Fruit fly (Drosophila melanogaster): ENCODE measurements around the gene mmy.
A peak's percentile ranks its signal among the peaks of the same experiment; 100 is the strongest.

The mmy gene

DNA sequence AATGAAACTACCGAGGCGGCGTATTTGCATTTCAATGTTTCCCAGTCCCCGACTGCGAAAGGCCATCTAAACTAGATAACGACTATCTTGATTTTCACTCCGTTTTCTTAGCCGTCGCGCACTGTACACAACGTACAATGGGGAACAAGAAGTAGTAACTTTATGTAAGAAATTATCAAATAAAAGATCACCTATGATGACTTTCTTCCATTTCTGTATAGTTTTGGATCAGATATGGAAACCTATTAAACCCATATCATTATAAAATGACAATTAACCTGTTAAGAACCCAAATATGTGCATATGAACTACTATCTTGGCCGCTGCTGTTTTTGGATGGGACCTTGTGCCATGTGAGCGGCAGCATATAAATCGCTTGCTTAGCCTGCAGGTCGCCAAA, 9.4 kb downstream of the mmy start:
- TF ChIP-seq pad (GFP tag; optimal IDR thresholded peaks at IDR 0.05) (no peak), cnc (optimal IDR thresholded peaks at IDR 0.05) (no peak), tj (GFP tag; optimal IDR thresholded peaks at IDR 0.05) (no peak), CG7101 (tag; optimal IDR thresholded peaks at IDR 0.05) (no peak), CG1620 (GFP tag; optimal IDR thresholded peaks at IDR 0.05) (no peak), toe (GFP tag; optimal IDR thresholded peaks at IDR 0.05) (no peak), CG14711 (tag; optimal IDR thresholded peaks at IDR 0.05) (no peak)

DNA sequence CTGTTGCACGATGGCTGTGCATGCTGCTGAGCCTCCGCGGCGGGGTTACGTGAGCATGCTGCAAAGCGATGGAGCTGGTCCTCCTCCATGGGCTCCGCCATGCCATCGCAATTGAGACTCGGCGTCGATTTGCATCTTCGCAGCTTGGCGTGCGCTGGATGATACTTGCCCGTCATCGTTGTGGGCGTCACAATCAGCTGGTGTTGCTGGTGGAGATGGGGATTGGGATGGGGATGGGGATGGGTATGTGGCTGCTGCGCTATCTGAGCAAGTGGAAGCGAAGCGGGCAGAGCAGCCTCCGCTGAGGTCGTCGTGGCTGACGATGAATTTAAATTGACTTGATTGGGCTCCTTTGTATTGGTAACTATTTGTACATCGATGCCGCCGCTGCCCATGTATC, 10.3 kb downstream of the mmy start:
- no peak for TF ChIP-seq Crg-1 (GFP tag; optimal IDR thresholded peaks at IDR 0.05)
- no peak for TF ChIP-seq CG1620 (GFP tag; optimal IDR thresholded peaks at IDR 0.05)
- no peak for TF ChIP-seq cnc (optimal IDR thresholded peaks at IDR 0.05)
- TF ChIP-seq Mnt (GFP tag; optimal IDR thresholded peaks at IDR 0.05), result no peak
- TF ChIP-seq CG33017 (tag; optimal IDR thresholded peaks at IDR 0.05), result no peak
- TF ChIP-seq CG7101 (tag; optimal IDR thresholded peaks at IDR 0.05), result no peak
- TF ChIP-seq Clk (GFP tag; optimal IDR thresholded peaks at IDR 0.05), result no peak
- no peak for TF ChIP-seq Hr96 (GFP tag; optimal IDR thresholded peaks at IDR 0.05)
- no peak for TF ChIP-seq CG14711 (tag; optimal IDR thresholded peaks at IDR 0.05)
- no peak for TF ChIP-seq tj (GFP tag; optimal IDR thresholded peaks at IDR 0.05)
- TF ChIP-seq bab1 (GFP tag; optimal IDR thresholded peaks at IDR 0.05), result no peak
- no peak for TF ChIP-seq CG11617 (GFP tag; optimal IDR thresholded peaks at IDR 0.05)
- TF ChIP-seq toe (GFP tag; optimal IDR thresholded peaks at IDR 0.05), result no peak
- TF ChIP-seq ovo (GFP tag; optimal IDR thresholded peaks at IDR 0.05), result no peak
- TF ChIP-seq CG7045 (GFP tag; optimal IDR thresholded peaks at IDR 0.05), result no peak
- no peak for TF ChIP-seq pad (GFP tag; optimal IDR thresholded peaks at IDR 0.05)
- no peak for TF ChIP-seq CG12768 (GFP tag; optimal IDR thresholded peaks at IDR 0.05)
- TF ChIP-seq kay (GFP tag; ENCODE audit: borderline replicate concordance), result no peak
- TF ChIP-seq CG5204 (GFP tag; optimal IDR thresholded peaks at IDR 0.05), result no peak

DNA sequence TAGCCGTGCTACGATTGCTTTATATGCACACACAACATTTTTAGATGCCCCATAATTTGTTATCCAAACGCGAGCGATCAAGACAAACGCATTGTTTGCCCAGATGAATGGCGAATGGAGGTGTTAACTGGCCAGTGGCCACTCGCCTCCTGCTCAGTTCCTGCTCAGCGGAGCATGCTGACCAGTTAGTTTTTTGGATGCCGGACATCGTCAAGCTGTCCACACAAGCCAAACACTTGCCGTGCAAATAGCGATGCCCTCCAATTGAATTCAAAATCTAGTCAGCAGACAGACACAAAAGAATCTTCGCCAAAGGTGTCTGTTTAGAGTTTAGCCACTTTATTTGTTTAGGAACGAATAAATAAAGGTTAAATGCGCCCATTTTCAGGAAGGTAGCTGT, 11.4 kb downstream of the mmy start:
- TF ChIP-seq CG5204 (GFP tag; optimal IDR thresholded peaks at IDR 0.05) (no peak), CG11617 (GFP tag; optimal IDR thresholded peaks at IDR 0.05) (no peak), tj (GFP tag; optimal IDR thresholded peaks at IDR 0.05) (no peak), ovo (GFP tag; optimal IDR thresholded peaks at IDR 0.05) (no peak), cnc (optimal IDR thresholded peaks at IDR 0.05) (no peak), cic (GFP tag; optimal IDR thresholded peaks at IDR 0.05) (no peak), CG7045 (GFP tag; optimal IDR thresholded peaks at IDR 0.05) (no peak), Hr96 (GFP tag; optimal IDR thresholded peaks at IDR 0.05) (no peak), CG33017 (tag; optimal IDR thresholded peaks at IDR 0.05) (no peak)

DNA sequence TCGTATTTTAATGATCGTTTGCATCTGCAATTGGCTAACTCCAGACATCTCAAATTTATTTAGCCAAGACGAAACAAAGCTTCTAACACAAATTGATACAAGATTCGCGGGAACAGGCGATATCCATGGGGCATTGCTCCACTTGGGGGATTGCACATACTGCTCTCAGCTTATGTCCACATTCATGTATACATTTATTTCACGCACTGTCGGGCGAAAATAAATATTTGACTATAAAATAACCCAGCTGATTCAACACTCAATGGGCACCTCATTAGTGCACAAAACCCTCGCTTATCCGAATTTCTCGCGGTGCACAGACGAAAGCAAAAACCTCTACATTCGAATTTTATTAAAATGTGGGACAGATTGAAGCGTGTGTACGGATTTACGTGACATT, 12.2 kb downstream of the mmy start:
- no peak for TF ChIP-seq Hr96 (GFP tag; optimal IDR thresholded peaks at IDR 0.05)
- TF ChIP-seq kay (GFP tag; ENCODE audit: borderline replicate concordance), result peak; percentile 38

DNA sequence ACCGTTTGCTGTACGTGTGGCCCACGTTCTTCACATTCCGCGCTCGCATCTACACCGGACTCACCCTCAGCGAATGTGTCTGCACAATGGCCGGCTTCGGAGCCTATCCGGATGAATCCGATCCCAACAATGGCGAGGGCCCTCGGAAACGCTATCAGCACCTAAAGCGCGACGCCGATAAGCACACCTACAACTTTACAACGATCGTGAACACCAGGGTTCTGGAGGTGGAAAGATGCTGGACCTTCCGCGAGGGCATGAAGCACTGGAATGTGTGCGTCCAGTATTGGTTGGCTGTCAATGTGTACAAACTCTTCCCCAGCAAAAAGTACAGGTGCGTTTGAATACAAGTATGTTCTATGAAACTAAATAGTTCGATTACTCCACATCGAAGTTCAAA, 16.1 kb downstream of the mmy start:
- TF ChIP-seq Mnt (GFP tag; optimal IDR thresholded peaks at IDR 0.05) (peak; percentile 2), CG14711 (tag; optimal IDR thresholded peaks at IDR 0.05) (no peak)

DNA sequence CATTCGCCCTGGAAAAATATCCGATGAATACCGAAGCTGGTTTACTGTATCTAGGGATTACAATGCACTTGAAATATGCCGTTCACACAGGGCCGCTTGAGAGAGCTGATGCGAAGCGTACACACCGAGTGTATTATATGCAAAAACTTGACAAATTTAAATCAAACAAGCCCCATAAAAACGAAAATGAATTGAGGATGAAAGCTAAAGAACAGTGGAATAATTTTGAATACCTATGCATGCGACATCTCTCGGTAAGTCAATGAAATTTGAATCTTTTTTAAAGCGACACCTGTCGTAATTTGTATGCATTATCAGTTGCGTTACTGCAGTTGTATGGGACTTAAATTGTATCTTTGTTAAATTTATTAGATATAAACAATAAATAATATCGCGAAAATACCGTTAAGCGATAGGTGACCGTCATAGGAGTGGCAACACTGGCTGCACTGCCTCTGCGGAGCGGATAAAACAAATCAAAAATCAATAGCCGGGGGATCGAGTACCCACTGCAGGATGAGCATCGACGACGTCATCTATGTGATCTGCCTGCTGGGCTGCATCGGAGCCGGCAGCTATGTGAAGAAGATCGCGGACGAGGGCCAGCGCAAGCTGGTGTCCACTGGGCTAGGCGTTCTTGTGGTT, 17.6 kb downstream of the mmy start, which contains the start of gene frj:
Gene frj, plus strand, starts transcription at position 98 of the 645 bp plus-strand sequence.
- TF ChIP-seq CG14711 (tag; optimal IDR thresholded peaks at IDR 0.05) (peak; percentile 54), ovo (GFP tag; optimal IDR thresholded peaks at IDR 0.05) (peak; percentile 43), CG7045 (GFP tag; optimal IDR thresholded peaks at IDR 0.05) (peak; percentile 20), CG12768 (GFP tag; optimal IDR thresholded peaks at IDR 0.05) (peak; percentile 47), toe (GFP tag; optimal IDR thresholded peaks at IDR 0.05) (peak; percentile 68), cnc (optimal IDR thresholded peaks at IDR 0.05) (no peak), CG5204 (GFP tag; optimal IDR thresholded peaks at IDR 0.05) (no peak), CG7101 (tag; optimal IDR thresholded peaks at IDR 0.05) (peak; percentile 56), CG11617 (GFP tag; optimal IDR thresholded peaks at IDR 0.05) (peak; percentile 2), tj (GFP tag; optimal IDR thresholded peaks at IDR 0.05) (peak; percentile 15), cic (GFP tag; optimal IDR thresholded peaks at IDR 0.05) (no peak), CG1620 (GFP tag; optimal IDR thresholded peaks at IDR 0.05) (peak; percentile 56), Crg-1 (GFP tag; optimal IDR thresholded peaks at IDR 0.05) (peak; percentile 33), Mnt (GFP tag; optimal IDR thresholded peaks at IDR 0.05) (peak; percentile 11)

DNA sequence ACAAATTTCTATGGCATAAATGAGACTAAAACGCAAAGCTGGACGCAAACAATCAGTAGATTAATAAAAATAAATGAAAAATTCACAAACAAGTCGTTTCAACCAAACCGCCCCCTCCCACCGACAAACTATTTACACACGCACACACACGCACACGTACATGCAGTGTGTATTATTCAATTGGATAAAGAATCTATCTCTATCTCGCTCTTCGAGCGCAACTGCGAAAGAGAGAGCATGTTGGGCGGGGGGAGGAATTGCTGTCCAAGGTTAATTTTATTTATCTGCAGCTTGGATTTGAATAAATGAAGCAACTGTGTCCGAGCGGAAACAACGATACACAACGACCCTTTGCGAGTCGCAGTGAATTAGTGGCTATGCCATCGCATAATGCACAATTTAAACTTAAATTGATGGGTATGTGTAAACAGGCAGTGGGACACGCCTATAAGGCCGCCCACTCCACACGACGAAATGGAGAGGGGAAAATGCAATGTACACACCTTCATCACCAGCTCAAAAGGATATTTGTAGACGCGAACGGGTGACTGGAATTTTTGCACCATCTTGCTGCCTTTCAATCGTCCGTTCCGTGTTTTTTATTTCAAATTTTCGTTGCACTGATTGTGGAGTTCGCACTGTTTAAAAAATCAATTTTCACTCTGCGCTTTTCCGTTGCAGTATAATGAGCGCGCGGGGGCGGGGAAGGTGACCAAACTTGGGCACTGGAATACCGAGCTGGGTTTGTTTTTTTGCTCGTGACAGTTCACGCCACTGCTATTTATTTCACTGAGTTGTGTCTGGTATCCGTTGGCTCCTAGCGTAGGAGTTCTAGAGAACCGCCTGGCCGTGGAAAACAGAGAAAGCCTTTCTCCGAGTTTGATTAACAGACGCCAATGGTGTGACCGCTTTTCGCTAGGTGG, 18.4 kb downstream of the mmy start, which contains the start of gene retm:
Gene retm, minus strand, starts transcription at position 898 of the 923 bp plus-strand sequence.
- no peak for TF ChIP-seq toe (GFP tag; optimal IDR thresholded peaks at IDR 0.05)
- TF ChIP-seq Mnt (GFP tag; optimal IDR thresholded peaks at IDR 0.05), result peak; percentile 46
- TF ChIP-seq ovo (GFP tag; optimal IDR thresholded peaks at IDR 0.05), result peak; percentile 41
- peak; percentile 47 for TF ChIP-seq tj (GFP tag; optimal IDR thresholded peaks at IDR 0.05)
- peak; percentile 0 for TF ChIP-seq CG33017 (tag; optimal IDR thresholded peaks at IDR 0.05)
- peak; percentile 59 for TF ChIP-seq CG12768 (GFP tag; optimal IDR thresholded peaks at IDR 0.05)
- TF ChIP-seq CG1620 (GFP tag; optimal IDR thresholded peaks at IDR 0.05), result no peak
- peak; percentile 47 for TF ChIP-seq Crg-1 (GFP tag; optimal IDR thresholded peaks at IDR 0.05)
- peak; percentile 68 for TF ChIP-seq pad (GFP tag; optimal IDR thresholded peaks at IDR 0.05)
- TF ChIP-seq CG7101 (tag; optimal IDR thresholded peaks at IDR 0.05), result peak; percentile 57
- no peak for TF ChIP-seq CG14711 (tag; optimal IDR thresholded peaks at IDR 0.05)
- no peak for TF ChIP-seq Hr96 (GFP tag; optimal IDR thresholded peaks at IDR 0.05)
- TF ChIP-seq Clk (GFP tag; optimal IDR thresholded peaks at IDR 0.05), result peak; percentile 9
- TF ChIP-seq cnc (optimal IDR thresholded peaks at IDR 0.05), result no peak
- TF ChIP-seq cic (GFP tag; optimal IDR thresholded peaks at IDR 0.05), result peak; percentile 76

Data from whole organism, adult.